Fruit fly (Drosophila melanogaster): ENCODE data around the gene Spec2.
A peak's percentile ranks its signal among the peaks of the same experiment; 100 is the strongest.

DNA sequence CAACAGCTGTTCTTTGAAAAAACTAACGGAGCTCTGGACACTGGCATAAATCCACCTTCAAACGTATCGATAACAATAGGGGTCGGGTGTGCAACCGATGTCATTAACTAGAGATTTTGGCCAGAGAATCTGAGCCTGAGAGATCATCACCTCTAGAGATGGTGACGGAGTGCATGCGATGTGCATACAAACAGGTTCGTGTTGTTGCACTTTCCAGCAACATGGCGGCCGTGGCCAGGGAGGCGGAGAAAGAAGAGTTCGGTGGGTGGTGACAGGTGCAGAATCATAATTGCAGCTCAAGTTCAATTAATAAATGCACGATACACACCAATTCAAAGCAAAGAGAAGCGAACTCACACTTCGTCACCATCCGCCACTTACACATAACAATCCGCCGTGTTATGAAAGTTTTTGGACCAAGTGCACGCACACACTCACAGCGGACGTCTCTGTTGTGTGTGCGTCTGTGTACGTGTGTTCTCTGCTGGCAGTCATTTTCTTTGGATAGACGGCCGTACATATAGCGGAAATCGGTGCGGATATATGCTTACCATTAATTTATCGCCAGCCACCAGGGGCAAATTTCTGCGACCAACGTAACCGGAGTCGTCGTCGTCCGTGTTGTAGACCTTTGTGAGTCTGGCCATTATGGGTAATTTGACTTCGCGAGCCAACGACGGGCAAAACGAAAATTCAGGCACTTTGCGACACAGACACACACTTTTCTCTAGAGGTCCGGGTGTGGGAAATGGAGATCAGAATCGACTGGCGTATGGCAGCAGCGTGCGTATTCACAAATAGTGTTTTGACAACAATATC lies 35.3 kb upstream of the Spec2 start:
- TF ChIP-seq CG12768 (GFP tag; optimal IDR thresholded peaks at IDR 0.05) (peak; percentile 32), bab1 (GFP tag; optimal IDR thresholded peaks at IDR 0.05) (peak; percentile 22), cic (GFP tag; optimal IDR thresholded peaks at IDR 0.05) (peak; percentile 35), cnc (optimal IDR thresholded peaks at IDR 0.05) (no peak)

Measured in whole organism, adult.